Worm (Caenorhabditis elegans) whole organism, L3 larva: ENCODE results near the gene F08F8.9.

Experiments used
- ceh-28 ChIP-seq: fragments of 150-350 bp; optimal IDR thresholded peaks from 2 replicates; lab custom pipeline; 2014; ENCODE audit warnings: missing biosample characterization, missing genetic modification reagents, missing genetic modification characterization
- eor-1 ChIP-seq, 2 experiments: fragments of 150-350 bp; optimal IDR thresholded peaks; 2 replicates each; lab custom pipeline; 2014 to 2018; ENCODE audit warnings: missing biosample characterization in 2 of 2, missing genetic modification characterization in 2 of 2
- mdl-1 ChIP-seq: fragments of 150-350 bp; optimal IDR thresholded peaks from 2 replicates; lab custom pipeline; 2014; ENCODE audit warnings: missing biosample characterization, missing genetic modification characterization
- nhr-28 ChIP-seq: fragments of 150-350 bp; optimal IDR thresholded peaks from 2 replicates; lab custom pipeline; 2014; ENCODE audit warnings: missing biosample characterization, missing genetic modification characterization
- skn-1 ChIP-seq: fragments of 150-350 bp; optimal IDR thresholded peaks from 2 replicates; lab custom pipeline; 2014; ENCODE audit warnings: missing biosample characterization, missing genetic modification characterization
- tbx-2 ChIP-seq: sonication (generic microtip); optimal IDR thresholded peaks from 2 replicates; lab custom pipeline; 2016; ENCODE audit warnings: mild to moderate bottlenecking, missing genetic modification characterization, missing compliant biosample characterization
- unc-62 ChIP-seq: fragments of 150-350 bp; sonication (generic microtip); optimal IDR thresholded peaks from 4 replicates; lab custom pipeline; 2014; ENCODE audit warnings: missing biosample characterization, missing genetic modification reagents, missing genetic modification characterization
- ztf-11 ChIP-seq: fragments of 150-350 bp; optimal IDR thresholded peaks from 2 replicates; lab custom pipeline; 2014; ENCODE audit warnings: missing biosample characterization, missing genetic modification characterization

ce11 chrIII:7376143-7376802, 22.5 kb upstream of the F08F8.9 start:
- TF ChIP-seq tbx-2 (peak; percentile 61), unc-62 (GFP tag; lab: Kevin White, UChicago) (peak; percentile 82), eor-1 (tag; optimal IDR thresholded peaks at IDR 0.05; lab: Kevin White, UChicago) (no peak), ceh-28 (tag; lab: Kevin White, UChicago) (no peak), skn-1 (no peak), mdl-1 (peak; percentile 94), ztf-11 (no peak), nhr-28 (no peak)
